Worm (Caenorhabditis elegans): ENCODE data around the gene tbc-6.

ce11 chrII:6891176-6891575 is 43.3 kb downstream of the tbc-6 start:
- no peak for TF ChIP-seq ztf-23 (GFP tag; IDR thresholded peaks at IDR 0.05)
- no peak for TF ChIP-seq flt-1 (GFP tag; IDR thresholded peaks at IDR 0.05)
- TF ChIP-seq ztf-29 (GFP tag; IDR thresholded peaks at IDR 0.05), result no peak
- TF ChIP-seq med-1 (GFP tag; optimal IDR thresholded peaks at IDR 0.05; ENCODE audit: insufficient read depth), result no peak
- TF ChIP-seq cog-1 (tag; optimal IDR thresholded peaks at IDR 0.05), result no peak
- TF ChIP-seq T22C8.4 (GFP tag; IDR thresholded peaks at IDR 0.05), result no peak

Data from whole organism, midembryonic.